Worm (Caenorhabditis elegans) whole organism, mixed stage, embryonic: ENCODE data around the gene srw-60.

Experiments
- bed-3 ChIP-seq: fragments of 200-800 bp; sonication (Bioruptor generic); optimal IDR thresholded peaks from 3 replicates; lab custom pipeline; 2018; ENCODE audit warnings: mild to moderate bottlenecking, missing genetic modification characterization, moderate library complexity, missing compliant biosample characterization
- ceh-39 ChIP-seq: fragments of 150-350 bp; optimal IDR thresholded peaks from 2 replicates; lab custom pipeline; 2014; ENCODE audit warnings: missing biosample characterization, missing genetic modification characterization

srw-60 gene

ce11 chrII:3008400-3008799 is 50.0 kb downstream of the srw-60 start, which contains the start of gene sdz-5:
Gene sdz-5, plus strand, starts transcription at chrII:3008700.
- TF ChIP-seq bed-3 (GFP tag; lab: Kevin White, UChicago) (no peak), ceh-39 (tag; lab: Kevin White, UChicago) (peak; percentile 8)
